Worm (Caenorhabditis elegans) whole organism, L4 larva: ENCODE measurements around the gene F49H12.2.

Experiments
- F44E2.7 ChIP-seq: fragments of 200-800 bp; sonication (Bioruptor generic); IDR thresholded peaks from 2 replicates; pipeline ENCODE4 v2.1.2; 2022; ENCODE audit warnings: missing genetic modification characterization, missing compliant biosample characterization
- dmd-6 ChIP-seq: fragments of 200-800 bp; sonication (Bioruptor generic); IDR thresholded peaks from 2 replicates; pipeline ENCODE4 v1.3.6; 2022; ENCODE audit warnings: missing genetic modification reagents, missing genetic modification characterization, missing compliant biosample characterization
- hlh-11 ChIP-seq: fragments of 200-800 bp; sonication (Bioruptor generic); optimal IDR thresholded peaks from 2 replicates; lab custom pipeline; 2018; ENCODE audit warnings: mild to moderate bottlenecking, missing genetic modification characterization, missing compliant biosample characterization
- hlh-30 ChIP-seq: sonication (generic microtip); optimal IDR thresholded peaks from 2 replicates; lab custom pipeline; 2017; ENCODE audit warnings: antibody characterized with exemption, mild to moderate bottlenecking, missing genetic modification characterization, missing compliant biosample characterization; ENCODE audit not compliant: insufficient read depth
- lim-7 ChIP-seq: fragments of 200-800 bp; sonication (Bioruptor generic); IDR thresholded peaks from 2 replicates; pipeline ENCODE4 v1.3.6; 2022; ENCODE audit warnings: missing genetic modification characterization, missing compliant biosample characterization
- nhr-11 ChIP-seq: fragments of 150-350 bp; optimal IDR thresholded peaks from 2 replicates; lab custom pipeline; 2014; ENCODE audit warnings: missing biosample characterization, missing genetic modification characterization
- nhr-237 ChIP-seq: sonication (generic microtip); optimal IDR thresholded peaks from 2 replicates; lab custom pipeline; 2017; ENCODE audit warnings: missing biosample characterization, missing genetic modification characterization
- nhr-48 ChIP-seq: sonication (generic microtip); optimal IDR thresholded peaks from 2 replicates; lab custom pipeline; 2016; ENCODE audit warnings: mild to moderate bottlenecking, missing genetic modification characterization, missing compliant biosample characterization
- skn-1 ChIP-seq: fragments of 150-350 bp; optimal IDR thresholded peaks from 2 replicates; lab custom pipeline; 2014; ENCODE audit warnings: missing biosample characterization, missing genetic modification characterization
- unc-39 ChIP-seq: sonication (generic microtip); optimal IDR thresholded peaks from 2 replicates; lab custom pipeline; 2017; ENCODE audit warnings: missing biosample characterization, missing genetic modification characterization

DNA sequence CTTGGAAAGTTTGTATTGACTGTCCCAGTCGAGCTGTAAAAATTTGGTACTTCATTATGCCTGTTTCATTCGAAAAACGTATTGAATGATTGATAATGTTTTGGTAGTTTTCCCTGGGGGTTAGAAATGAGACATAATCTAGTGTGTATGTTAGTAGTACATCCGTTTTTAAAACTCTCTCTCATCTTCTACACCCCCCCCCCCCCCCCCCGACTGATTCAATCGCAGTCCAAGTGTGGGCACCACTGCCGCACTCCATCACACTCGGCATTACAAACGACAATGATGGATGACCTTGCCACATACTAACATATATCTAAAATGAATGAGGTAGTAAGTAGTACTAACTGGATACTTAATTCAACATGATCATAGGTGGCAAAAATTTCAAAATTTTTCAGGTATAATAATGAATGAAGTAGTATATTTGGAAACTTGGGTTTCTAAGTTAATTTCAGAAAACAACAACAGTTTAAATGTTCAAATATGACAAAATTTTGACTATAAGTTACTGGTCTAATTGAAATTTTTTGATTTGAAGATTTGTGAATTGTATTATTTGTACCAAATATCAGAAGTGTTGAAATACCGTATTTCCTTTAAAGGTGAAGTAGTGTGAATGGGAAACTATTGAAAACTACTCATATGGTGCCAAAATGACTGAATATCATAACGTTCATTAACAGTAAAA is 43.5 kb upstream of the F49H12.2 start:
- no peak for TF ChIP-seq nhr-11
- TF ChIP-seq hlh-30 (tag; lab: Kevin White, UChicago): no peak
- TF ChIP-seq lim-7: no peak
- TF ChIP-seq dmd-6: no peak
- no peak for TF ChIP-seq skn-1
- no peak for TF ChIP-seq F44E2.7
- TF ChIP-seq hlh-11 (tag; lab: Kevin White, UChicago): no peak
- no peak for TF ChIP-seq nhr-48 (tag; lab: Kevin White, UChicago)
- TF ChIP-seq unc-39 (tag; lab: Kevin White, UChicago): no peak
- no peak for TF ChIP-seq nhr-237 (tag; lab: Kevin White, UChicago)
